Worm (Caenorhabditis elegans): Measurements from ENCODE around the gene F41H10.2.

DNA sequence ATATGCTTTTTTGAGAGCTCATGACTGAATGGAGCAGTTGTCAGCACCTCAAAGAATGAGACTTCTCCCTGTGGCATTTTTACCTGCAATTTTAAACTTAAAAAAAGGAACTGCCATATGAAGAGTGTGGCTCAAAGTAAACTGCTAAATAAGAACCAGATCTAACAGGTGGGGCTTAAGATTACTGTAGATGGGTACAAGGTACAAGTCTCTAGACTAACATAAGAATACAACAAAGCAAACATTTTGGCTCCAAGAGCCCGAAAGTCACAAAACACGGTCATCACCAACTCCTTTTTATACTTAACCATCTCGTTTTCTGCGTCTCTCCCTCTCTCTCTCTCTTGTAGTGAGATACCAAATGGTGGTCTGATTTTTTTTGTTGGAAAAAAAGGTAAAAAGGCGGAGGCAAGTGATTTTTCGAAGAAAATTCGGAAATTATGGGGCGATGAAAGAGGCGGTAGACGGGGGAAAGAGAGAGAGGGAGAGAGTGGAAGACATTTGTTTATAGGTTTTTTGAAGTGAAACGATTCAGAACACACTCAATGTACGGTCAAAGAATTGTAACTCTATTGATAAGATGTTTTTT lies 7.1 kb downstream of the F41H10.2 start, which contains the start of gene elo-6:
- TF ChIP-seq ceh-2 (tag; optimal IDR thresholded peaks at IDR 0.05) (no peak), unc-55 (GFP tag; optimal IDR thresholded peaks at IDR 0.05) (no peak), hlh-30 (tag; optimal IDR thresholded peaks at IDR 0.05; ENCODE audit: insufficient read depth) (no peak), ama-1 (optimal IDR thresholded peaks at IDR 0.05) (no peak)

Measured in whole organism, late embryonic.